Worm (Caenorhabditis elegans): ENCODE data around the gene K06B4.15.

K06B4.15 gene

DNA sequence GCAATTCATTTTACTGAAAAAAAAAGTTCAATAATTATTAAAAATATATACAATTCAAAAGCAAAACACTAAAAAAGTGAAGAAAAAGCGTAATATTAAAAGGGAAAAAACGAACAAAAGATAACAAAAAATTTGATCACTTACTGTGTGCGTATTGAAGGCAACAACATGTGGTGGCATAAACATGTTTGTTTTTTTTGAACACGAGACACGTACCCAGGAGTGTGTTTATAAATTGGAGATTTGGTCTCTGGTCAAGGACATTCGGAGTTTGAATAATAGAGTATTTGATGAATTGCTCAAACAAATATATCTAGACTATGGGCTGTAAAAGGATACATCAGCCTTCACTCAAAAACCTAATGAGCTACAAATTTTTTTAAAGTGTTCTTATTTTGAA lies 45.4 kb downstream of the K06B4.15 start:
- no peak for TF ChIP-seq unc-62 (GFP tag; optimal IDR thresholded peaks at IDR 0.05)

DNA sequence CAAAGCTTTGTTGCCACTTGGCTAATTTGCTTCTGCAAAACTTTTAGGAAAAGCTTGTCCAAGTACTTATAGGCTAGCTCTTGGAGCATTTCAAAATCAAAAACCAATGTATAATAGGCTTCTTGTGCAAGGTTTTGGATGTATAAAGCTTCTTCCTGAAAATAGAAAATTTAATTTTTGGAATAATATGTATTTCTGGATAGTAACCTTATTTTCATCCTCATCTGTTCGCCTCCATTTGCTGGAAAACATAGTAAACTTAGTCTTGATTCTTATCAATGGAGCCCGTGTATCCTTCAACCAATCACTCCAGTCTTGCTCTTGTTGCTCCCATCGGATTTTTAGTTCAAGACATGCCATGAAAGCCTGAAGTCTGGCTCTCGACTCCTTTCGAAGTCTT lies 46.4 kb downstream of the K06B4.15 start, which contains the start of gene Y6E2A.4:
Gene Y6E2A.4, minus strand, starts transcription at position 101 of the 400 bp plus-strand sequence.
- TF ChIP-seq unc-62 (GFP tag; optimal IDR thresholded peaks at IDR 0.05), result no peak

DNA sequence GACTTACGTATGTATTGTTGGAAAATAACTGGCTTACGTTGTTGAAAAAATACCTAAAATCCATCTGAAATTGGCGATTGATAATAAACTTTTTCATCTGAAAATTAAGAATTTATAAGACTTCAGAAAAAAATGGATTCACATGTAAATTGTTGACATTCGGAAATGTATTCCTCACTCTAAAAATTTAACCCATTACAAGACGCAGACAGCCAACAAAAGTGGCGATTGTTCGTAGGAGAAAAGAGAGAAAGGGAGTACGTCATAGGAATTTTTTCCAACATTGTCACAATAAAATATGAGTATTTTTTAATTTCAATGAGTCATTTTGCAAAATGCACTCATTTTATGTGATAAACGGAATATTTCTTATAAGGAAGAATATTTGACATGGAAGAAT lies 48.3 kb downstream of the K06B4.15 start, which contains the start of gene Y6E2A.5:
Gene Y6E2A.5, minus strand, starts transcription at position 101 of the 400 bp plus-strand sequence.
- TF ChIP-seq unc-62 (GFP tag; optimal IDR thresholded peaks at IDR 0.05), result no peak

DNA sequence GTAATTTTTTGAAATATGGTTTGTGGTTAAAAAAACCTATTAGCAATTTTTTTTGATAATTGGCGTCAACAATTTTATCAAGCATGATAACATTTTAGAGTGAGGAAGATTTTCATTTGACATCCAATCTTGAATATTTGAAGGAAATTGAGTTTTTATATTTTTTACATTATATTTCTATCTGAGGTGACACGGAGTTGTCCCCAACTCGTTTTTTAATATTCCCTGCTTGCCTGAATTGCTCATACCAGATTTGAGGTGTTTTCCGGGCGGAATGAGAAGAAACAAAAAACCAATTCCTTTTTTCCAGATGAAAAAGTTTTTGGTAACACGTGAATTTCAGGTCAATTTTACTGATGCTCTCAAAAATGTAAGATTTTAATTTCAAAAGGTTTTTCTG lies 49.3 kb downstream of the K06B4.15 start, which contains the start of gene Y6E2A.7:
Gene Y6E2A.7, plus strand, starts transcription at position 301 of the 400 bp plus-strand sequence.
- TF ChIP-seq unc-62 (GFP tag; optimal IDR thresholded peaks at IDR 0.05), result no peak

DNA sequence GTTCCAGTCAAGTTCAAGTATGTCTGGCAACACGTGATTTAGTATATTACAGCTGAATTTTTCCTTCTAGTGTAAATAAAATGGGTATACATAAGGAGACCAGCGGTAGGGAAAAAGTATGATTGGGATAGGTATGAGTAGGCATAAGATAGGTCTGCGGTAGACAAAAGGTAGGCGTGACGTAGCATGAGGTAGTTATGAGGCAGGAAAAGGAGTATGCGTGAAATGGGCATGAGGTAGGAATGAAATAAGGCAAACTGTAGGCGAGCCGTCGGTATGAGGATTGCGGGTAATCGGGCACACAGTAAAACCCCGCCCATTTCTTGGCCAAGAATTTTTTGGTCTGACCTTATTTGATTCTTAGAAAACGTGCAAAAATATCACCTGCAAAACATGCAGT lies 51.2 kb downstream of the K06B4.15 start:
- TF ChIP-seq unc-62 (GFP tag; optimal IDR thresholded peaks at IDR 0.05), result no peak

Data from whole organism, dauer.